Worm (Caenorhabditis elegans): Measurements from ENCODE around the gene unc-34.

ce11 chrV:983120-983519, 614 bp downstream of the unc-34 start:
- TF ChIP-seq lin-39 (tag; optimal IDR thresholded peaks at IDR 0.05) (no peak), nhr-11 (tag; optimal IDR thresholded peaks at IDR 0.05) (no peak), unc-130 (tag; optimal IDR thresholded peaks at IDR 0.05) (no peak), pqm-1 (tag; optimal IDR thresholded peaks at IDR 0.05) (no peak), sox-4 (tag; optimal IDR thresholded peaks at IDR 0.05) (no peak), fos-1 (tag; optimal IDR thresholded peaks at IDR 0.05) (no peak), C34B4.2 (tag; optimal IDR thresholded peaks at IDR 0.05) (no peak), ztf-4 (tag; optimal IDR thresholded peaks at IDR 0.05) (no peak), elt-2 (tag; optimal IDR thresholded peaks at IDR 0.05) (no peak), nhr-47 (tag; optimal IDR thresholded peaks at IDR 0.05) (no peak)

Measured in whole organism, L1 larva.